Worm (Caenorhabditis elegans) whole organism, young adult: ENCODE data around the gene fbxa-71.

Experiments used
- B0261.1 ChIP-seq: sonication (generic microtip); optimal IDR thresholded peaks from 2 replicates; lab custom pipeline; 2016; ENCODE audit warnings: mild to moderate bottlenecking, missing genetic modification characterization, moderate library complexity, missing compliant biosample characterization
- F22D6.2 ChIP-seq: sonication (generic microtip); optimal IDR thresholded peaks from 2 replicates; lab custom pipeline; 2016; ENCODE audit warnings: mild to moderate bottlenecking, missing genetic modification characterization, missing compliant biosample characterization
- F23B12.7 ChIP-seq: sonication (generic microtip); optimal IDR thresholded peaks from 2 replicates; lab custom pipeline; 2017; ENCODE audit warnings: missing genetic modification characterization, mild to moderate bottlenecking, missing compliant biosample characterization, antibody characterized with exemption, moderate library complexity; ENCODE audit not compliant: insufficient read depth
- F37B4.10 ChIP-seq: fragments of 200-800 bp; sonication (Bioruptor generic); IDR thresholded peaks from 2 replicates; pipeline ENCODE4 v1.3.6; 2022; ENCODE audit warnings: missing genetic modification characterization, missing compliant biosample characterization
- F49E8.2 ChIP-seq: sonication (generic microtip); optimal IDR thresholded peaks from 3 replicates; lab custom pipeline; 2017; ENCODE audit warnings: missing genetic modification characterization, mild to moderate bottlenecking, missing compliant biosample characterization, antibody characterized with exemption, moderate library complexity; ENCODE audit not compliant: insufficient read depth
- K11D2.4 ChIP-seq: fragments of 200-800 bp; sonication (Bioruptor generic); IDR thresholded peaks from 2 replicates; pipeline ENCODE4 v1.3.6; 2022; ENCODE audit warnings: missing genetic modification reagents, missing genetic modification characterization, missing compliant biosample characterization
- ZK185.1 ChIP-seq: sonication (generic microtip); optimal IDR thresholded peaks from 2 replicates; lab custom pipeline; 2016; ENCODE audit warnings: mild to moderate bottlenecking, missing genetic modification characterization, missing compliant biosample characterization; ENCODE audit not compliant: poor library complexity, severe bottlenecking
- akir-1 ChIP-seq: fragments of 200-800 bp; sonication (Bioruptor generic); optimal IDR thresholded peaks from 2 replicates; lab custom pipeline; 2018; ENCODE audit warnings: mild to moderate bottlenecking, missing genetic modification characterization, moderate library complexity, missing compliant biosample characterization
- athp-1 ChIP-seq: sonication (generic microtip); optimal IDR thresholded peaks from 2 replicates; lab custom pipeline; 2017; ENCODE audit warnings: mild to moderate bottlenecking, missing genetic modification characterization, missing compliant biosample characterization
- attf-5 ChIP-seq: fragments of 200-800 bp; sonication (Bioruptor generic); optimal IDR thresholded peaks from 2 replicates; lab custom pipeline; 2018; ENCODE audit warnings: mild to moderate bottlenecking, missing genetic modification characterization, missing compliant biosample characterization
- bed-2 ChIP-seq: fragments of 200-800 bp; sonication (Bioruptor generic); IDR thresholded peaks from 2 replicates; pipeline ENCODE4 v1.3.6; 2022; ENCODE audit warnings: missing genetic modification reagents, missing genetic modification characterization, missing compliant biosample characterization
- ccch-3 ChIP-seq: fragments of 200-800 bp; sonication (Bioruptor generic); optimal IDR thresholded peaks from 2 replicates; lab custom pipeline; 2018; ENCODE audit warnings: mild to moderate bottlenecking, missing genetic modification characterization, missing compliant biosample characterization
- cebp-1 ChIP-seq, 2 experiments: fragments of 200-800 bp in 1 of 2; sonication (Bioruptor generic) in 1 of 2; sonication (generic microtip) in 1 of 2; IDR thresholded peaks in 1 of 2; optimal IDR thresholded peaks in 1 of 2; 2 replicates each; pipeline versions ENCODE4 v1.3.6 to Lab custom; 2017 to 2022; ENCODE audit warnings: missing compliant biosample characterization in 2 of 2, missing genetic modification characterization in 2 of 2, mild to moderate bottlenecking in 1 of 2, missing genetic modification reagents in 1 of 2, moderate library complexity in 1 of 2
- ceh-40 ChIP-seq: fragments of 200-800 bp; sonication (Bioruptor generic); IDR thresholded peaks from 2 replicates; pipeline ENCODE4 v1.3.6; 2022; ENCODE audit warnings: missing genetic modification characterization, missing compliant biosample characterization
- ceh-58 ChIP-seq: fragments of 200-800 bp; sonication (Bioruptor generic); IDR thresholded peaks from 2 replicates; pipeline ENCODE4 v1.3.6; 2022; ENCODE audit warnings: missing genetic modification characterization, missing compliant biosample characterization
- ceh-79 ChIP-seq: sonication (generic microtip); optimal IDR thresholded peaks from 2 replicates; lab custom pipeline; 2017; ENCODE audit warnings: mild to moderate bottlenecking, missing genetic modification characterization, missing compliant biosample characterization
- hmg-1.2 ChIP-seq: fragments of 200-800 bp; sonication (Bioruptor generic); IDR thresholded peaks from 2 replicates; pipeline ENCODE4 v1.3.6; 2022; ENCODE audit warnings: missing genetic modification reagents, missing genetic modification characterization, missing compliant biosample characterization
- hsf-1 ChIP-seq: fragments of 200-800 bp; sonication (Bioruptor generic); IDR thresholded peaks from 2 replicates; pipeline ENCODE4 v1.3.6; 2022; ENCODE audit warnings: missing genetic modification reagents, missing genetic modification characterization, missing compliant biosample characterization
- lag-1 ChIP-seq: fragments of 200-800 bp; sonication (Bioruptor generic); IDR thresholded peaks from 2 replicates; pipeline ENCODE4 v1.3.6; 2022; ENCODE audit warnings: missing genetic modification reagents, missing genetic modification characterization, missing compliant biosample characterization
- let-607 ChIP-seq, 2 experiments: fragments of 200-800 bp in 1 of 2; sonication (Bioruptor generic) in 1 of 2; sonication (generic microtip) in 1 of 2; optimal IDR thresholded peaks; 2 replicates each; lab custom pipeline; 2016 to 2018; ENCODE audit warnings: mild to moderate bottlenecking in 2 of 2, missing compliant biosample characterization in 2 of 2, missing genetic modification characterization in 2 of 2, moderate library complexity in 2 of 2, missing genotype in 1 of 2
- lin-26 ChIP-seq: fragments of 200-800 bp; sonication (Bioruptor generic); IDR thresholded peaks from 2 replicates; pipeline ENCODE4 v1.3.6; 2022; ENCODE audit warnings: missing genetic modification reagents, missing genetic modification characterization, missing compliant biosample characterization
- lsl-1 ChIP-seq: fragments of 200-800 bp; sonication (Bioruptor generic); optimal IDR thresholded peaks from 2 replicates; lab custom pipeline; 2018; ENCODE audit warnings: mild to moderate bottlenecking, missing genetic modification characterization, moderate library complexity, missing compliant biosample characterization
- mcd-1 ChIP-seq: fragments of 200-800 bp; sonication (Bioruptor generic); IDR thresholded peaks from 2 replicates; pipeline ENCODE4 v1.3.6; 2022; ENCODE audit warnings: missing genetic modification reagents, missing genetic modification characterization, missing compliant biosample characterization
- nhr-179 ChIP-seq: sonication (generic microtip); optimal IDR thresholded peaks from 2 replicates; lab custom pipeline; 2016; ENCODE audit warnings: mild to moderate bottlenecking, missing genetic modification characterization, missing compliant biosample characterization
- nhr-27 ChIP-seq: fragments of 200-800 bp; sonication (Bioruptor generic); optimal IDR thresholded peaks from 2 replicates; lab custom pipeline; 2018; ENCODE audit warnings: mild to moderate bottlenecking, missing genetic modification characterization, moderate library complexity, missing compliant biosample characterization
- nhr-80 ChIP-seq: sonication (generic microtip); optimal IDR thresholded peaks from 2 replicates; lab custom pipeline; 2016; ENCODE audit warnings: missing genetic modification characterization, missing compliant biosample characterization
- rcor-1 ChIP-seq: fragments of 200-800 bp; sonication (Bioruptor generic); IDR thresholded peaks from 2 replicates; pipeline ENCODE4 v1.3.6; 2022; ENCODE audit warnings: missing genetic modification reagents, missing genetic modification characterization, missing compliant biosample characterization
- rpc-1 ChIP-seq, 2 experiments: fragments of 150-350 bp in 1 of 2; sonication (generic microtip) in 1 of 2; optimal IDR thresholded peaks; 2 replicates each; lab custom pipeline; 2014 to 2018; ENCODE audit warnings: missing biosample characterization in 1 of 2, missing genetic modification characterization in 1 of 2, missing genetic modification reagents in 1 of 2, missing genotype in 1 of 2
- snpc-1.3 ChIP-seq: sonication (generic microtip); optimal IDR thresholded peaks from 2 replicates; lab custom pipeline; 2017; ENCODE audit warnings: missing genetic modification characterization, mild to moderate bottlenecking, missing compliant biosample characterization, antibody characterized with exemption, moderate library complexity, missing genotype, missing genetic modification reagents; ENCODE audit not compliant: insufficient read depth
- tbp1 ChIP-seq: fragments of 200-800 bp; sonication (Bioruptor generic); optimal IDR thresholded peaks from 2 replicates; lab custom pipeline; 2018; ENCODE audit warnings: mild to moderate bottlenecking, missing genetic modification characterization, missing compliant biosample characterization
- tbx-9 ChIP-seq: sonication (generic microtip); optimal IDR thresholded peaks from 2 replicates; lab custom pipeline; 2016; ENCODE audit warnings: borderline replicate concordance, missing genetic modification characterization, inconsistent platforms, missing compliant biosample characterization
- unc-130 ChIP-seq: sonication (generic microtip); optimal IDR thresholded peaks from 2 replicates; lab custom pipeline; 2016; ENCODE audit warnings: missing genetic modification reagents, missing genetic modification characterization, missing compliant biosample characterization
- ztf-22 ChIP-seq: fragments of 200-800 bp; sonication (Bioruptor generic); optimal IDR thresholded peaks from 2 replicates; lab custom pipeline; 2018; ENCODE audit warnings: mild to moderate bottlenecking, missing genetic modification characterization, moderate library complexity, missing compliant biosample characterization
- ztf-25 ChIP-seq: fragments of 200-800 bp; sonication (Bioruptor generic); IDR thresholded peaks from 2 replicates; pipeline ENCODE4 v1.3.6; 2022; ENCODE audit warnings: missing genetic modification reagents, missing genetic modification characterization, missing compliant biosample characterization
- ztf-26 ChIP-seq: sonication (generic microtip); optimal IDR thresholded peaks from 2 replicates; lab custom pipeline; 2017; ENCODE audit warnings: missing genetic modification characterization, missing compliant biosample characterization

fbxa-71 gene

ce11 chrIII:2281975-2282957, 26.6 kb downstream of the fbxa-71 start, which contains the start of gene Y54F10BM.3:
Gene Y54F10BM.3 (plus strand): TSS chrIII:2282025.
- no peak for TF ChIP-seq ZK185.1 (tag; lab: Kevin White, UChicago)
- no peak for TF ChIP-seq nhr-179 (tag; lab: Kevin White, UChicago)
- no peak for TF ChIP-seq ccch-3 (GFP tag; lab: Kevin White, UChicago)
- TF ChIP-seq let-607 (tag; optimal IDR thresholded peaks at IDR 0.05; lab: Kevin White, UChicago): no peak
- no peak for TF ChIP-seq K11D2.4 (GFP tag; lab: Robert Waterston, UW)
- no peak for TF ChIP-seq snpc-1.3 (tag; lab: Kevin White, UChicago)
- TF ChIP-seq attf-5: no peak
- no peak for TF ChIP-seq akir-1 (GFP tag; lab: Kevin White, UChicago)

ce11 chrIII:2283341-2283847, 27.8 kb downstream of the fbxa-71 start:
- TF ChIP-seq rcor-1 (no peak), F22D6.2 (no peak), ztf-25 (GFP tag; lab: Robert Waterston, UW) (no peak), ceh-58 (GFP tag; lab: Robert Waterston, UW) (no peak)

- TF ChIP-seq F23B12.7 (tag; lab: Kevin White, UChicago): no peak
- TF ChIP-seq ztf-26 (tag; lab: Kevin White, UChicago): no peak
- TF ChIP-seq ztf-22: no peak
- no peak for TF ChIP-seq tbx-9 (tag; lab: Kevin White, UChicago)
Observed at ce11 chrIII:2288261-2288660, 32.6 kb downstream of the fbxa-71 start.

- TF ChIP-seq hmg-1.2 (GFP tag; lab: Robert Waterston, UW) (peak; percentile 29; the same call in 1 of the 2 replicates), lin-26 (GFP tag; lab: Robert Waterston, UW) (peak; percentile 65; the same call in 1 of the 2 replicates), B0261.1 (peak; percentile 62), mcd-1 (GFP tag; lab: Robert Waterston, UW) (0 out of 2 replicates have a peak, but pooled peaks have one; percentile 13), lsl-1 (GFP tag; lab: Kevin White, UChicago) (peak; percentile 7), tbp1 (GFP tag; lab: Kevin White, UChicago) (peak; percentile 82), rpc-1 (optimal IDR thresholded peaks at IDR 0.05; lab: Kevin White, UChicago) (peak; percentile 26), rpc-1 (tag; optimal IDR thresholded peaks at IDR 0.05; lab: Kevin White, UChicago) (peak; percentile 67)
Observed at ce11 chrIII:2290222-2290938, 34.8 kb downstream of the fbxa-71 start.

- no peak for TF ChIP-seq ceh-79
- no peak for TF ChIP-seq F49E8.2 (tag; lab: Kevin White, UChicago)
- no peak for TF ChIP-seq ceh-40 (GFP tag; lab: Robert Waterston, UW)
- TF ChIP-seq bed-2 (GFP tag; lab: Robert Waterston, UW): no peak
- TF ChIP-seq athp-1: no peak
- peak; percentile 35 for TF ChIP-seq nhr-80
- no peak for TF ChIP-seq ztf-25 (GFP tag; lab: Robert Waterston, UW)
- TF ChIP-seq nhr-27: no peak
- TF ChIP-seq cebp-1 (GFP tag; IDR thresholded peaks at IDR 0.05; lab: Robert Waterston, UW): no peak
- peak; percentile 22 for TF ChIP-seq cebp-1 (tag; optimal IDR thresholded peaks at IDR 0.05; lab: Kevin White, UChicago)
- no peak for TF ChIP-seq F37B4.10
- no peak for TF ChIP-seq unc-130
- no peak for TF ChIP-seq lag-1 (GFP tag; lab: Robert Waterston, UW)
- no peak for TF ChIP-seq hsf-1 (GFP tag; lab: Robert Waterston, UW)
- TF ChIP-seq, all 124 proteins: peak for 2
Observed at ce11 chrIII:2291139-2291538, 35.5 kb downstream of the fbxa-71 start, which contains the start of gene fbxa-219. Gene fbxa-219 (plus strand): TSS chrIII:2291415.
